Worm (Caenorhabditis elegans) whole organism, L1 larva: Measurements from ENCODE around the gene nhr-269.

Experiments used
- C16A3.4 ChIP-seq: fragments of 150-350 bp; optimal IDR thresholded peaks from 2 replicates; lab custom pipeline; 2014; ENCODE audit warnings: missing biosample characterization, missing genetic modification characterization
- C34B4.2 ChIP-seq: sonication (generic microtip); optimal IDR thresholded peaks from 2 replicates; lab custom pipeline; 2017; ENCODE audit warnings: mild to moderate bottlenecking, missing genetic modification characterization, missing compliant biosample characterization
- ama-1 ChIP-seq: fragments of 150-350 bp; optimal IDR thresholded peaks from 2 replicates; lab custom pipeline; 2014
- blmp-1 ChIP-seq: fragments of 150-350 bp; optimal IDR thresholded peaks from 2 replicates; lab custom pipeline; 2014; ENCODE audit warnings: missing biosample characterization, missing genetic modification characterization
- ceh-8 ChIP-seq: fragments of 200-800 bp; sonication (Bioruptor generic); optimal IDR thresholded peaks from 2 replicates; lab custom pipeline; 2018; ENCODE audit warnings: mild to moderate bottlenecking, missing genetic modification characterization, moderate library complexity, missing compliant biosample characterization
- ceh-88 ChIP-seq: fragments of 200-800 bp; sonication (Bioruptor generic); IDR thresholded peaks from 2 replicates; pipeline ENCODE4 v1.3.6; 2022; ENCODE audit warnings: missing genetic modification characterization, missing compliant biosample characterization
- ces-1 ChIP-seq: fragments of 150-350 bp; optimal IDR thresholded peaks from 2 replicates; lab custom pipeline; 2014; ENCODE audit warnings: missing biosample characterization, missing genetic modification reagents, missing genetic modification characterization
- efl-1 ChIP-seq, 4 experiments: fragments of 150-350 bp; optimal IDR thresholded peaks in 3 of 4; peaks in 1 of 4; 1 replicate in 1 of 4; 2 replicates in 3 of 4; lab custom pipeline; 2014; ENCODE audit warnings: missing biosample characterization in 2 of 4, missing genetic modification characterization in 2 of 4, missing genetic modification reagents in 2 of 4
- efl-3 ChIP-seq: fragments of 200-800 bp; sonication (Bioruptor generic); optimal IDR thresholded peaks from 2 replicates; lab custom pipeline; 2018; ENCODE audit warnings: mild to moderate bottlenecking, missing genetic modification characterization, missing compliant biosample characterization
- egl-27 ChIP-seq, 2 experiments: fragments of 150-350 bp in 1 of 2; sonication (generic microtip); optimal IDR thresholded peaks; 3 replicates each; lab custom pipeline; 2017 to 2018; ENCODE audit warnings: missing biosample characterization in 2 of 2, missing genetic modification characterization in 2 of 2, missing genetic modification reagents in 2 of 2
- elt-2 ChIP-seq: sonication (generic microtip); optimal IDR thresholded peaks from 2 replicates; lab custom pipeline; 2016; ENCODE audit warnings: missing genetic modification characterization, mild to moderate bottlenecking, inconsistent platforms, missing compliant biosample characterization, missing genetic modification reagents
- fkh-8 ChIP-seq: sonication (generic microtip); optimal IDR thresholded peaks from 2 replicates; lab custom pipeline; 2016; ENCODE audit warnings: mild to moderate bottlenecking, missing genetic modification characterization, missing compliant biosample characterization
- hlh-17 ChIP-seq: fragments of 200-800 bp; sonication (Bioruptor generic); optimal IDR thresholded peaks from 2 replicates; lab custom pipeline; 2018; ENCODE audit warnings: missing genetic modification characterization, mild to moderate bottlenecking, missing compliant biosample characterization, moderate library complexity, borderline replicate concordance
- hlh-4 ChIP-seq: sonication (generic microtip); optimal IDR thresholded peaks from 2 replicates; lab custom pipeline; 2016; ENCODE audit warnings: mild to moderate bottlenecking, missing genetic modification characterization, missing compliant biosample characterization
- lin-13 ChIP-seq: fragments of 150-350 bp; optimal IDR thresholded peaks from 2 replicates; lab custom pipeline; 2014; ENCODE audit warnings: missing biosample characterization, missing genetic modification reagents, missing genetic modification characterization
- lin-14 ChIP-seq: fragments of 200-800 bp; sonication (Bioruptor generic); optimal IDR thresholded peaks from 2 replicates; lab custom pipeline; 2018; ENCODE audit warnings: mild to moderate bottlenecking, missing genetic modification characterization, moderate library complexity, missing compliant biosample characterization
- lin-15B ChIP-seq: fragments of 150-350 bp; sonication (generic microtip); optimal IDR thresholded peaks from 3 replicates; lab custom pipeline; 2014; ENCODE audit warnings: missing biosample characterization, missing genetic modification characterization
- lin-35 ChIP-seq, 2 experiments: fragments of 150-350 bp; optimal IDR thresholded peaks; 2 replicates each; lab custom pipeline; 2014; ENCODE audit warnings: missing biosample characterization in 2 of 2, missing genetic modification characterization in 2 of 2, missing genetic modification reagents in 2 of 2
- lir-3 ChIP-seq: sonication (generic microtip); optimal IDR thresholded peaks from 2 replicates; lab custom pipeline; 2016; ENCODE audit warnings: mild to moderate bottlenecking, missing genetic modification characterization, moderate library complexity, missing compliant biosample characterization; ENCODE audit not compliant: poor library complexity
- mdl-1 ChIP-seq, 2 experiments: fragments of 150-350 bp; optimal IDR thresholded peaks; 2 replicates each; lab custom pipeline; 2014 to 2017; ENCODE audit warnings: missing biosample characterization in 2 of 2, missing genetic modification characterization in 2 of 2, inconsistent platforms in 1 of 2
- mef-2 ChIP-seq: fragments of 150-350 bp; optimal IDR thresholded peaks from 2 replicates; lab custom pipeline; 2014; ENCODE audit warnings: missing biosample characterization, missing genetic modification characterization
- mep-1 ChIP-seq: fragments of 150-350 bp; optimal IDR thresholded peaks from 2 replicates; lab custom pipeline; 2014; ENCODE audit warnings: missing biosample characterization, missing genetic modification characterization
- nhr-20 ChIP-seq: sonication (generic microtip); optimal IDR thresholded peaks from 2 replicates; lab custom pipeline; 2016; ENCODE audit warnings: mild to moderate bottlenecking, missing genetic modification characterization, missing compliant biosample characterization
- nhr-28 ChIP-seq: fragments of 150-350 bp; optimal IDR thresholded peaks from 2 replicates; lab custom pipeline; 2014; ENCODE audit warnings: missing biosample characterization, missing genetic modification characterization
- nhr-47 ChIP-seq: sonication (generic microtip); optimal IDR thresholded peaks from 2 replicates; lab custom pipeline; 2016; ENCODE audit warnings: mild to moderate bottlenecking, missing genetic modification characterization, moderate library complexity, missing compliant biosample characterization
- nhr-77 ChIP-seq: fragments of 150-350 bp; optimal IDR thresholded peaks from 2 replicates; lab custom pipeline; 2014; ENCODE audit warnings: missing biosample characterization, missing genetic modification characterization
- nhr-84 ChIP-seq: sonication (generic microtip); optimal IDR thresholded peaks from 2 replicates; lab custom pipeline; 2017; ENCODE audit warnings: missing biosample characterization, missing genetic modification characterization
- nhr-85 ChIP-seq: sonication (generic microtip); peaks from one replicate; lab custom pipeline; 2016; ENCODE audit warnings: missing genetic modification characterization, inconsistent platforms, missing compliant biosample characterization
- pax-3 ChIP-seq: fragments of 200-800 bp; sonication (Bioruptor generic); optimal IDR thresholded peaks from 2 replicates; lab custom pipeline; 2018; ENCODE audit warnings: mild to moderate bottlenecking, missing genetic modification characterization, moderate library complexity, missing compliant biosample characterization
- rnt-1 ChIP-seq: sonication (generic microtip); optimal IDR thresholded peaks from 2 replicates; lab custom pipeline; 2016; ENCODE audit warnings: mild to moderate bottlenecking, missing genetic modification characterization, moderate library complexity, missing compliant biosample characterization
- skn-1 ChIP-seq: fragments of 150-350 bp; optimal IDR thresholded peaks from 2 replicates; lab custom pipeline; 2014; ENCODE audit warnings: missing biosample characterization, missing genetic modification characterization
- sox-4 ChIP-seq: sonication (generic microtip); optimal IDR thresholded peaks from 2 replicates; lab custom pipeline; 2016; ENCODE audit warnings: missing genetic modification characterization, missing compliant biosample characterization
- sptf-1 ChIP-seq: fragments of 150-350 bp; optimal IDR thresholded peaks from 2 replicates; lab custom pipeline; 2014; ENCODE audit warnings: missing biosample characterization, missing genetic modification characterization
- sup-37 ChIP-seq: fragments of 200-800 bp; sonication (Bioruptor generic); optimal IDR thresholded peaks from 2 replicates; lab custom pipeline; 2018; ENCODE audit warnings: mild to moderate bottlenecking, missing genetic modification characterization, missing compliant biosample characterization
- swsn-7 ChIP-seq: sonication (generic microtip); optimal IDR thresholded peaks from 2 replicates; lab custom pipeline; 2016; ENCODE audit warnings: missing genetic modification characterization, missing compliant biosample characterization
- tbx-2 ChIP-seq: sonication (generic microtip); optimal IDR thresholded peaks from 2 replicates; lab custom pipeline; 2016; ENCODE audit warnings: missing genetic modification characterization, missing compliant biosample characterization
- tlp-1 ChIP-seq: fragments of 150-350 bp; optimal IDR thresholded peaks from 2 replicates; lab custom pipeline; 2014; ENCODE audit warnings: missing biosample characterization, missing genetic modification characterization
- unc-130 ChIP-seq: fragments of 150-350 bp; optimal IDR thresholded peaks from 2 replicates; lab custom pipeline; 2017; ENCODE audit warnings: missing biosample characterization, missing genetic modification characterization, inconsistent platforms
- unc-30 ChIP-seq: sonication (generic microtip); optimal IDR thresholded peaks from 2 replicates; lab custom pipeline; 2017; ENCODE audit warnings: missing biosample characterization, missing genetic modification characterization
- unc-86 ChIP-seq: sonication (generic microtip); optimal IDR thresholded peaks from 2 replicates; lab custom pipeline; 2016; ENCODE audit warnings: missing genetic modification characterization, missing compliant biosample characterization
- unc-98 ChIP-seq: fragments of 200-800 bp; sonication (Bioruptor generic); IDR thresholded peaks from 2 replicates; pipeline ENCODE4 v1.3.6; 2022; ENCODE audit warnings: missing genetic modification characterization, missing compliant biosample characterization
- vab-15 ChIP-seq: sonication (generic microtip); optimal IDR thresholded peaks from 2 replicates; lab custom pipeline; 2017; ENCODE audit warnings: missing genotype, mild to moderate bottlenecking, missing genetic modification characterization, missing compliant biosample characterization
- ztf-11 ChIP-seq, 2 experiments: sonication (generic microtip); optimal IDR thresholded peaks; 2 replicates each; lab custom pipeline; 2016 to 2017; ENCODE audit warnings: missing genetic modification characterization in 2 of 2, missing biosample characterization in 1 of 2, missing compliant biosample characterization in 1 of 2
- ztf-4 ChIP-seq: fragments of 150-350 bp; optimal IDR thresholded peaks from 2 replicates; lab custom pipeline; 2014; ENCODE audit warnings: missing biosample characterization, missing genetic modification characterization

The nhr-269 gene

DNA sequence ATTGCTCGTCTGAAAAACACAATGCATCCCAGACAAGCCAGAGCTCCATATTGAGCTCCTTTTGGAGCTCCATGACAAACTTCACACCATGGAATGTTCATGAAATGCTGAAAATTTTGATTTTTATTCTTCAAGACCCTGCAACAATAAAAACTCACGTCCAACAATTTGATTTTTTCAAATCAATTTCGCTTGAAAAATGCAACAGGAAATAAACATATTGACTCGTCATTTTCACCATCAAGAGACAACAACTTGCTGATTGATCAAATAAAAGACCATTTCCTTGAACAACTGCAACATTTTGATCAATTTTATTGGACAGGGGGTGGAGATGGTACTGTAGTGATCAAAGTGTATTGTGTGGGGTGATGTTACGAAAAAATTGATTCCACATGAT, at the start of gene nhr-269:
TSS of gene nhr-269 (minus strand) at position 101 of the 400 bp plus-strand sequence.
- TF ChIP-seq efl-3 (GFP tag; lab: Kevin White, UChicago), result no peak
- no peak for TF ChIP-seq rnt-1 (tag; lab: Kevin White, UChicago)
- no peak for TF ChIP-seq unc-86 (tag; lab: Kevin White, UChicago)
- no peak for TF ChIP-seq vab-15 (tag; lab: Kevin White, UChicago)
- no peak for TF ChIP-seq ces-1 (GFP tag; lab: Kevin White, UChicago)
- no peak for TF ChIP-seq tlp-1
- no peak for TF ChIP-seq C16A3.4 (tag; lab: Kevin White, UChicago)
- TF ChIP-seq unc-98 (GFP tag; lab: Robert Waterston, UW), result no peak
- TF ChIP-seq egl-27 (tag; optimal IDR thresholded peaks at IDR 0.05; lab: Kevin White, UChicago), result no peak
- no peak for TF ChIP-seq ceh-8 (GFP tag; lab: Kevin White, UChicago)
- no peak for TF ChIP-seq lin-35 (GFP tag; optimal IDR thresholded peaks at IDR 0.05; lab: Kevin White, UChicago)
- TF ChIP-seq fkh-8, result no peak
- no peak for TF ChIP-seq elt-2
- no peak for TF ChIP-seq unc-30 (tag; lab: Kevin White, UChicago)
- TF ChIP-seq blmp-1, result no peak
- no peak for TF ChIP-seq lin-15B (tag; lab: Kevin White, UChicago)
- no peak for TF ChIP-seq unc-130 (tag; lab: Kevin White, UChicago)

DNA sequence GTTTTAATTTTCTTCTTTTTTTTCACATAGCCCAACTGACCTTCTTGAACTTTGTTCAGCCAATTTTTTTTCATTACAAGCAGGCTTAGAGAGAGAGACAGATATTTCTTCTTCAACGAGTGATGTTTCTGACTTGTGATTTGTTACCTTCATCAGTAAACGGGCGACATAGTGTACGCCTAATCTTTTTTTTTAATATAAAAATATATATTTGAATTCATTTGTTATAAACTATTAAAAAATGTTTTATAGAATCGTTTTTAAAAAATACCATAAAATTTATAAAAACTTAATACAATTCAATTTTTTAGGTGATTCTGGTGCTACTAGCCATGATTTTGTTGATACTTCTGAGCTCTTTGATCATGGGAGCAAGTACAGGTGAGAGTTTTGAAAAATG, 48.2 kb upstream of the nhr-269 start, which contains the start of gene T06E6.10:
TSS of gene T06E6.10 (plus strand) at position 301 of the 400 bp plus-strand sequence.
- TF ChIP-seq elt-2 (no peak), mep-1 (tag; lab: Kevin White, UChicago) (no peak), unc-98 (GFP tag; lab: Robert Waterston, UW) (no peak), ztf-11 (tag; optimal IDR thresholded peaks at IDR 0.05; lab: Kevin White, UChicago) (no peak), lin-13 (GFP tag; lab: Kevin White, UChicago) (no peak), pax-3 (tag; lab: Kevin White, UChicago) (no peak), C34B4.2 (tag; lab: Kevin White, UChicago) (no peak), nhr-47 (tag; lab: Kevin White, UChicago) (no peak), ama-1 (lab: Kevin White, UChicago) (no peak), sup-37 (no peak), sptf-1 (tag; lab: Kevin White, UChicago) (no peak), hlh-4 (no peak), nhr-77 (no peak), ztf-4 (tag; lab: Kevin White, UChicago) (no peak), hlh-17 (GFP tag; lab: Kevin White, UChicago) (no peak), skn-1 (no peak), rnt-1 (tag; lab: Kevin White, UChicago) (no peak), lir-3 (tag; lab: Kevin White, UChicago) (no peak), ceh-8 (GFP tag; lab: Kevin White, UChicago) (no peak), tbx-2 (tag; lab: Kevin White, UChicago) (no peak)

- no peak for TF ChIP-seq blmp-1
- no peak for TF ChIP-seq sox-4 (tag; lab: Kevin White, UChicago)
- no peak for TF ChIP-seq ceh-88 (GFP tag; lab: Robert Waterston, UW)
- TF ChIP-seq lin-14, result no peak
- no peak for TF ChIP-seq swsn-7 (tag; lab: Kevin White, UChicago)
- TF ChIP-seq skn-1, result no peak
- no peak for TF ChIP-seq mef-2 (tag; lab: Kevin White, UChicago)
- no peak for TF ChIP-seq mdl-1 (tag; optimal IDR thresholded peaks at IDR 0.05; lab: Kevin White, UChicago)
- TF ChIP-seq efl-1 (optimal IDR thresholded peaks at IDR 0.05; lab: Kevin White, UChicago), result no peak
- no peak for TF ChIP-seq efl-1 (GFP tag; optimal IDR thresholded peaks at IDR 0.05 in 1 of 2; lab: Kevin White, UChicago)
- no peak for TF ChIP-seq nhr-28 (tag; lab: Kevin White, UChicago)
- no peak for TF ChIP-seq elt-2
- no peak for TF ChIP-seq nhr-85 (tag; lab: Kevin White, UChicago)
- TF ChIP-seq nhr-84, result no peak
- no peak for TF ChIP-seq mep-1 (tag; lab: Kevin White, UChicago)
- no peak for TF ChIP-seq nhr-20 (tag; lab: Kevin White, UChicago)
- no peak for TF ChIP-seq C34B4.2 (tag; lab: Kevin White, UChicago)
- no peak for TF ChIP-seq hlh-17 (GFP tag; lab: Kevin White, UChicago)
- TF ChIP-seq, all 84 proteins: peak for 0
Measured at ce11 chrV:15415951-15416350, 46.3 kb upstream of the nhr-269 start, which contains the start of gene srh-265. Gene srh-265 (plus strand): TSS chrV:15416251.
